Worm (Caenorhabditis elegans): ENCODE data around the gene C54C6.11.

The C54C6.11 gene

DNA sequence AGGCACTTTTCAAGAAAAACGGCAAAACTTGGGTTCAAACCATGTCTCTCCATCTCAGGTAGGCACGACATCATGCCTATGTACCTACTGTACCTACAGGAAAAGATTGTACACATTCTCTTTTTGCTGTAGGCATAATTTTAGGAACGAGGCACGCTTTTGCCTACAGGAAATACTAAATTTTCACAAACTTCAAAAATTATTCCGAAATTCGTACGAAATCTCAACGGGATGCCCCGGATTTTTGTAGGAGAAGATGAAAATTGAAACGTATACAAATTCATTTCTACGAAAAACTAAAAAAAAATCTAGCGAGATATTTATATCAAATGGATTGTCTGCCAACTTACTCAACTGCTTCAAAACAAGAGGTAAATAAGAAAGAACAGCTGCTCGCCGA is at the start of gene C54C6.11:
TSS of gene C54C6.11 (plus strand) at position 301 of the 400 bp plus-strand sequence.
- no peak for TF ChIP-seq unc-62 (GFP tag; optimal IDR thresholded peaks at IDR 0.05)

DNA sequence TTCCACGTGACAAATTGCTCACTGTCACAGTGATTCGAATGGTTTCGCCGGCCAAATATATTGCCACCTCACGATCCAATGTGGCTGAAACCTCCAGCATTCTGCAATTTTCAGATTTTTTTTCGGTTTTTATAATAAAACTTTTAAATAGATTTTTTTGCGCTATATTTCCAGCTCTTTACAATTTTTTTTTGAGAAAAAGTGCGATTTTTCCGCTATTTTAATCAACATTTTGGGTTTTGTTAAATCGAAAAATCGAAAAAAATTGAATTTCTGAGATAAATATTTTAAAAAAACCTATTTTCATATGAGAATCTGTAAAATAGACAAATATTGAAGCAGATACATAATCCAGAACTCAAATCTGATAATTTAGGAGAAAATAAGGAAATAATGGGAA is 49.2 kb upstream of the C54C6.11 start, which contains the start of gene M01F1.9:
TSS of gene M01F1.9 (minus strand) at position 101 of the 400 bp plus-strand sequence.
- no peak for TF ChIP-seq unc-62 (GFP tag; optimal IDR thresholded peaks at IDR 0.05)

DNA sequence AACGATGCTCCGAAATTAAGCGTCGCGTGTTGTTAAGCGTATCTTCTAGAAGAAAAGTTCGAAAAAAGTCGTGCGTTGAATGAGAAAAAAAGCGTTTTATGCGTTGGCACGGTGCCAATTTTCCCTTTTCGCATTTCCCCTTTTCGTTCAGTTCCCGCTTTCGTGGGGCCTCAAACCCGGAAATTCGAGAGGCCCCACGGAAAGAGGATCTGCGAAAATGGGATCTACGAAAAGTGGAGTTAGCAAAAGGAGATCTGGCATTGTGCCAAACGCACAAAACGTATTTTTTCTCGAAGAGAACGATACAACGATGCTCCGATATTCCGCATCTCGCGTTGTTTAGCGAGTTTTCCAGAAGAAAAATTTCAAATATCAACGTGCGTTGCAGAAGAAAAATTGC is 48.3 kb upstream of the C54C6.11 start:
- no peak for TF ChIP-seq unc-62 (GFP tag; optimal IDR thresholded peaks at IDR 0.05)

ce11 chrIII:3502215-3502838 is 45.8 kb upstream of the C54C6.11 start, which contains the start of gene M01F1.8:
Gene M01F1.8, minus strand, starts transcription at chrIII:3502549.
- TF ChIP-seq unc-62 (GFP tag; optimal IDR thresholded peaks at IDR 0.05): no peak

ce11 chrIII:3503286-3503685 is 44.8 kb upstream of the C54C6.11 start, which contains the start of gene rpl-16:
Gene rpl-16, minus strand, starts transcription at chrIII:3503604.
- no peak for TF ChIP-seq unc-62 (GFP tag; optimal IDR thresholded peaks at IDR 0.05)

DNA sequence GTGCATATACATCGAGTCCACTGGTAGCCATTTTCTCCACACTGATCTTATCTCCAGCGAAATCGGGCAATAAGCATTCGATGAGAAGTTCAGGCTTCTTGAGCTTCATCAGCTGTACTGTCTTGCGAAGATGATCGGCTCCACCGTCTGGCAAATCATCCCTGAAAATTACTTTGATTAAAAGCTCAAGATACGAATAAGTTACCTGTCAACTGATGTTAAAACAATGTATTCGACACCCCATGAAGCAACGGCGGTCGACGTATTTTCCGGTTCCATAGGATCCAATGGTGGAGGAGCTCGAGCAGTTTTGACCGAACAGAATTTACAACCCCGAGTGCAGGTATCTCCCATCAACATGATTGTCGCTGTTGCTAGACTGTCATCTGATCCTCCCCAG is 43.9 kb upstream of the C54C6.11 start:
- TF ChIP-seq unc-62 (GFP tag; optimal IDR thresholded peaks at IDR 0.05): no peak

DNA sequence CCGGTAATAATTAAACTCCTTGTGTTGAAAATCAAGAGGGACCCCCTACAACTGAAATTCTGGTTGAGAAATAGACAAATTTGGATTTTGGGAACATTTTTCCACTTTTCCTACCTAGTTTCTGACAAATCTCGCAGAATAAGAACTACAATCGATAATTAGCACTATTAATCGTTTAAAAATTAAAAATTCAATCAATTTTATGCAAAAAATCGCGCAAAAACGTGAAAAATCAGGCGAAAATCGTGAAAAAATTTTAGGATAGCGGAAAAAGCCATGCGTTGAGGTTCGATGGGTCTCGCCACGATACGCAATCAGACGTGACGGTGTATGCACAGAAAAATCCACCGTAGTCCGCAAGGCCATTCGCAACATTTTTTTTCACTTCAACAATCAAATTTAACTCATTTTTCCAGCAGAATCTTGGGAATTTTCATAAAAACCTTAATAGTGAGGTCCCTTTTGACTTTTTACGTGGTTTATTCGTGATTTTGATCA is 43.0 kb upstream of the C54C6.11 start, which contains the start of gene lias-1:
TSS of gene lias-1 (minus strand) at position 51 of the 498 bp plus-strand sequence.
- no peak for TF ChIP-seq unc-62 (GFP tag; optimal IDR thresholded peaks at IDR 0.05)

DNA sequence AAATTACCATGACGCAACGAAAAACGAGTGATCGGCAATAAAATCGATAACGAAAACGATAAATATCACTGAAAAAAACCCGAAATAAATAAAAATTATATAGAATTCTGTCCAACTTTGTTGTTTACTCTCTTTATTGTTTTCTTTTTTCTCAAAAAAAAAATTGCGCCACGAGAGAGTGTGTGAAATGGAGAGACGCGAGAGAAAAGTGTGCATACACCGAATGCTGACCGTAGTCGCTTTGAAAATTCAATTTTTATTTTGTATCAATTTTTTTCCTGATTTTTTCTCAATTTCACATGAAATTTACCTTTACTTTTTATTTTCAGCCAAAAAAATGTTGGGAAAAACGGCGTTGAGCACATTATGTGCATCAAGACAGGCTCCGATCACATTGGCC is 38.2 kb upstream of the C54C6.11 start, which contains the start of the genes M01F1.4 and mrpl-35:
TSS of gene M01F1.4 (minus strand) at position 126 of the 400 bp plus-strand sequence.
TSS of gene mrpl-35 (plus strand) at position 330 of the 400 bp plus-strand sequence.
- no peak for TF ChIP-seq unc-62 (GFP tag; optimal IDR thresholded peaks at IDR 0.05)

ce11 chrIII:3511808-3512207 is 36.3 kb upstream of the C54C6.11 start:
- TF ChIP-seq unc-62 (GFP tag; optimal IDR thresholded peaks at IDR 0.05): no peak

- no peak for TF ChIP-seq unc-62 (GFP tag; optimal IDR thresholded peaks at IDR 0.05)
Observed at ce11 chrIII:3519505-3519904, 28.6 kb upstream of the C54C6.11 start, which contains the start of gene hmit-1.3. Gene hmit-1.3, minus strand, starts transcription at chrIII:3519607.

ce11 chrIII:3520417-3520816 is 27.7 kb upstream of the C54C6.11 start:
- no peak for TF ChIP-seq unc-62 (GFP tag; optimal IDR thresholded peaks at IDR 0.05)

DNA sequence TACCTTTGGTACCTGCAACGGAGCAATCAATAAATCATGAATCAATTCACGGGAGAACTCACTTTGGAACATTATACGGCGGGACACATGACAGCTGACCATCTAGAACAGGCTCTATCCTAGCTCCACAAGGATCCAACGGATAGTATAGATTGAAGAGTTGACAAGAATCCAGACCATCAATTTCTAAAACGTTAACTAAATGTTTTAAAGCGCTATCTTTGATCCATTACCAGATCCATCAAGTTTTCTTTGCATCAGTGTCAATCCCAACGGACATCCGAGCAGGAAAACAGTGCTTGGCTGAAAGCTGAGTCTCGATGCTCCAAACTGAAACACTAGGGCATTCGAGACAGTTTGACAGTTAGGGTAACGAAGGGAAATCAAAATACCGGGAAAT is 24.8 kb upstream of the C54C6.11 start:
- TF ChIP-seq unc-62 (GFP tag; optimal IDR thresholded peaks at IDR 0.05): no peak

DNA sequence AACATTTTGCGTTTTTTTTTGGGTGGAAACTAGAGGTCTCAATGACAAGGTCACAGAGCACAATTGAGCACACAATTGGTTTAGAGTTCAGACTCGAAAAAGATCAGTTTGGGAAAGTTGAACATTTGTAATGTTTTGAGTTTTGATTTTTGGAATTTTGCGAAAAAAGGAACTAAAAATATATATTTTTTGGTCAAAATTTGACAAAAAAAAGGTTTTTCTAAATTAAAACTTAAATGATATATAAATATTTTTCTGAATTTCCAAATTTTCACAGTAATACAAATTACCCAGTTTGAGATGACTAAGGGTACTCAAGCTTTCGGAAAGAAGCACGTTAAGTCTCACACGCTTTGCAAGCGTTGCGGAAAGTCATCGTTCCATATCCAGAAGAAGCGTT is 19.8 kb upstream of the C54C6.11 start, which contains the start of gene rpl-37:
TSS of gene rpl-37 (plus strand) at position 301 of the 400 bp plus-strand sequence.
- no peak for TF ChIP-seq unc-62 (GFP tag; optimal IDR thresholded peaks at IDR 0.05)

DNA sequence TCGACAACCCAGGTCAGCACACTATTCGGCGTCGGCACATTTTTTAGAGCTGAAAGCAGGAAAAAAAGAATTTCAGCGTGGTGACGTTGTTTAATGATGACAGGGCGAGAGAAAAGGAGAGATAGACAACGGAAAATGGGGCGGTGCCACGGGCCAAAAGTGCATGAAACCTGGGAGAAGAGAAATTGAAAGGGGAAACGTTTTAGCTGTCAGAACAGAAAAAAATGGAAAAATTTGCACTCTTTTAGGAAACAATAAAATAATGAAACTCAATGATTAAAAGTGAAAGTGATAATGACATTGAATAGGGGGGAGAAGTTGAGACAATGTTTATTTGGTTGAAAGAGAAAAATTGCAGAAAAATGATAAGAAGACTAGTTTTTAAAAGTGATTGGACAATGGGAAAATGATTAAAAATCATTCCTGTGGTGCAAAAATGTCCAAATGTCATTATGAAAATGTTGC is 18.3 kb upstream of the C54C6.11 start, which contains the start of gene pitp-1:
TSS of gene pitp-1 (minus strand) at position 51 of the 465 bp plus-strand sequence.
- TF ChIP-seq unc-62 (GFP tag; optimal IDR thresholded peaks at IDR 0.05): no peak

- TF ChIP-seq unc-62 (GFP tag; optimal IDR thresholded peaks at IDR 0.05): no peak
Observed at ce11 chrIII:3532035-3532434, 16.1 kb upstream of the C54C6.11 start.

- no peak for TF ChIP-seq unc-62 (GFP tag; optimal IDR thresholded peaks at IDR 0.05)
Observed at ce11 chrIII:3534185-3534584, 13.9 kb upstream of the C54C6.11 start.

DNA sequence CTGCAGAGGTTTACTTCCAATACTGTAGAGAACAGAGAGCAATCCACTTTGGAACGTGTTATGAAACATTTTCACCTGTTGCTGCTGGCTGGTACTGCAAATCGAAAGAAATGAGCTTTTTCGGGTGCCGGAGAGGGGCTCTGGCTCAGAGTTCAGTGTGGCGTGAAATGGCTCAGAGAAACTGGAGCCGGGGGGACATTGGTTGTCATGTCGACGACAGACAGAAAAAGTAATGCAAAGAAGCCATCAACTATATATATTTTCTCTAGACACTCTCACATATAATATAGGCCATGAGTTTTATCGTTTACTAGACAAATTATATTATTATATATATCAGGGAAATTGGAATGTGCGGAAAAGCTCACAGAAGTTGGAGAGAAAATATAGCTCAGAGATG is 10.7 kb upstream of the C54C6.11 start, which contains the start of gene cfap-20:
TSS of gene cfap-20 (minus strand) at position 101 of the 400 bp plus-strand sequence.
- TF ChIP-seq unc-62 (GFP tag; optimal IDR thresholded peaks at IDR 0.05): no peak
